Fruit fly (Drosophila melanogaster) whole organism, embryonic: ENCODE measurements around the gene CG13021.

Experiments used
- Aef1 ChIP-seq: fragments of 200-800 bp; sonication (Bioruptor generic); IDR thresholded peaks from 3 replicates; pipeline ENCODE4 v1.3.6; 2022; ENCODE audit warnings: missing biosample characterization, missing genetic modification characterization
- Atf3 ChIP-seq: fragments of 200-800 bp; sonication (Bioruptor generic); optimal IDR thresholded peaks from 3 replicates; lab custom pipeline; 2016; ENCODE audit warnings: missing biosample characterization, missing genetic modification characterization
- BEAF-32 ChIP-seq: fragments of 200-800 bp; sonication (Bioruptor generic); optimal IDR thresholded peaks from 3 replicates; lab custom pipeline; 2017; ENCODE audit warnings: missing biosample characterization, missing genetic modification characterization, mild to moderate bottlenecking, moderate library complexity, missing genetic modification reagents
- BtbVII ChIP-seq: fragments of 200-800 bp; sonication (Bioruptor generic); optimal IDR thresholded peaks from 3 replicates; lab custom pipeline; 2017; ENCODE audit warnings: missing biosample characterization, mild to moderate bottlenecking, missing genetic modification characterization
- CG11085 ChIP-seq: fragments of 200-800 bp; sonication (Bioruptor generic); IDR thresholded peaks from 2 replicates; pipeline ENCODE4 v1.3.6; 2022; ENCODE audit warnings: missing biosample characterization, missing genetic modification characterization
- CG11695 ChIP-seq: fragments of 200-800 bp; sonication (Bioruptor generic); IDR thresholded peaks from 3 replicates; pipeline ENCODE4 v1.3.6; 2022; ENCODE audit warnings: missing biosample characterization, missing genetic modification characterization
- CG13296 ChIP-seq: fragments of 200-800 bp; sonication (Bioruptor generic); optimal IDR thresholded peaks from 3 replicates; lab custom pipeline; 2018; ENCODE audit warnings: missing biosample characterization, mild to moderate bottlenecking, missing genetic modification characterization
- CG17361 ChIP-seq: fragments of 200-800 bp; sonication (Bioruptor generic); IDR thresholded peaks from 3 replicates; pipeline ENCODE4 v1.3.6; 2022; ENCODE audit warnings: missing biosample characterization, missing genetic modification characterization
- CG18599 ChIP-seq: fragments of 200-800 bp; sonication (Bioruptor generic); optimal IDR thresholded peaks from 3 replicates; lab custom pipeline; 2017; ENCODE audit warnings: missing biosample characterization, missing genetic modification characterization, mild to moderate bottlenecking, moderate library complexity, missing genetic modification reagents
- CG30020 ChIP-seq: fragments of 200-800 bp; optimal IDR thresholded peaks from 2 replicates; lab custom pipeline; 2019; ENCODE audit warnings: missing biosample characterization, mild to moderate bottlenecking, missing genetic modification characterization, moderate library complexity
- CG4360 ChIP-seq: fragments of 200-800 bp; sonication (Bioruptor generic); IDR thresholded peaks from 2 replicates; pipeline ENCODE4 v1.3.6; 2022; ENCODE audit warnings: missing biosample characterization, missing genetic modification characterization
- CG4424 ChIP-seq: fragments of 200-800 bp; sonication (Bioruptor generic); optimal IDR thresholded peaks from 3 replicates; lab custom pipeline; 2016; ENCODE audit warnings: missing biosample characterization, missing genetic modification characterization
- CG4730 ChIP-seq: fragments of 200-800 bp; sonication (Bioruptor generic); IDR thresholded peaks from 2 replicates; pipeline ENCODE4 v1.3.6; 2022; ENCODE audit warnings: missing biosample characterization, missing genetic modification characterization
- CG7556 ChIP-seq: fragments of 200-800 bp; sonication (Bioruptor generic); optimal IDR thresholded peaks from 2 replicates; lab custom pipeline; 2017; ENCODE audit warnings: missing biosample characterization, mild to moderate bottlenecking, missing genetic modification characterization
- CG8290 ChIP-seq, 3 experiments: fragments of 200-800 bp; sonication (Bioruptor generic); optimal IDR thresholded peaks; 2 replicates each; lab custom pipeline; 2016 to 2019; ENCODE audit warnings: missing biosample characterization in 3 of 3, missing genetic modification characterization in 3 of 3, mild to moderate bottlenecking in 2 of 3, moderate library complexity in 1 of 3
- CG9437 ChIP-seq: fragments of 200-800 bp; sonication (Bioruptor generic); optimal IDR thresholded peaks from 2 replicates; lab custom pipeline; 2018; ENCODE audit warnings: missing biosample characterization, mild to moderate bottlenecking, missing genetic modification characterization
- Chrac-16 ChIP-seq: fragments of 200-800 bp; sonication (Bioruptor generic); optimal IDR thresholded peaks from 3 replicates; lab custom pipeline; 2016; ENCODE audit warnings: missing biosample characterization, missing genetic modification characterization
- Dbx ChIP-seq: fragments of 200-800 bp; sonication (Bioruptor generic); IDR thresholded peaks from 3 replicates; pipeline ENCODE4 v1.3.6; 2022; ENCODE audit warnings: missing biosample characterization, missing genetic modification characterization
- Doc2 ChIP-seq: fragments of 200-800 bp; sonication (Bioruptor generic); IDR thresholded peaks from 2 replicates; pipeline ENCODE4 v1.3.6; 2022; ENCODE audit warnings: missing biosample characterization, missing genetic modification characterization
- E2f1 ChIP-seq: fragments of 200-800 bp; sonication (Bioruptor generic); IDR thresholded peaks from 2 replicates; pipeline ENCODE4 v1.3.6; 2022; ENCODE audit warnings: missing biosample characterization, missing genetic modification characterization
- HLH54F ChIP-seq: fragments of 200-800 bp; sonication (Bioruptor generic); optimal IDR thresholded peaks from 3 replicates; lab custom pipeline; 2016; ENCODE audit warnings: missing biosample characterization, missing genetic modification characterization
- MBD-R2 ChIP-seq: fragments of 200-800 bp; sonication (Bioruptor generic); IDR thresholded peaks from 2 replicates; pipeline ENCODE4 v1.3.6; 2022; ENCODE audit warnings: missing biosample characterization, missing genetic modification characterization
- TFAM ChIP-seq: fragments of 200-800 bp; sonication (Bioruptor generic); optimal IDR thresholded peaks from 2 replicates; lab custom pipeline; 2017; ENCODE audit warnings: missing biosample characterization, missing genetic modification characterization, inconsistent platforms
- al ChIP-seq: fragments of 200-800 bp; sonication (Bioruptor generic); IDR thresholded peaks from 2 replicates; pipeline ENCODE4 v1.3.6; 2022; ENCODE audit warnings: missing biosample characterization, missing genetic modification characterization
- ase ChIP-seq: fragments of 200-800 bp; sonication (Bioruptor generic); IDR thresholded peaks from 3 replicates; pipeline ENCODE4 v1.3.6; 2022; ENCODE audit warnings: missing biosample characterization, missing genetic modification characterization
- bcd ChIP-seq: fragments of 200-800 bp; sonication (Bioruptor generic); optimal IDR thresholded peaks from 2 replicates; lab custom pipeline; 2017; ENCODE audit warnings: missing biosample characterization, mild to moderate bottlenecking, missing genetic modification characterization
- bowl ChIP-seq: fragments of 200-800 bp; sonication (Bioruptor generic); IDR thresholded peaks from 2 replicates; pipeline ENCODE4 v1.3.6; 2022; ENCODE audit warnings: missing biosample characterization, missing genetic modification characterization
- dan ChIP-seq: fragments of 200-800 bp; sonication (Bioruptor generic); IDR thresholded peaks from 2 replicates; pipeline ENCODE4 v1.3.6; 2022; ENCODE audit warnings: missing biosample characterization, missing genetic modification characterization
- dimm ChIP-seq: fragments of 200-800 bp; sonication (Bioruptor generic); IDR thresholded peaks from 2 replicates; pipeline ENCODE4 v1.3.6; 2022; ENCODE audit warnings: missing biosample characterization, missing genetic modification characterization
- dysf ChIP-seq: fragments of 200-800 bp; sonication (Bioruptor generic); IDR thresholded peaks from 3 replicates; pipeline ENCODE4 v1.3.6; 2022; ENCODE audit warnings: missing biosample characterization, missing genetic modification characterization
- esg ChIP-seq: fragments of 200-800 bp; sonication (Bioruptor generic); conservative IDR thresholded peaks from 2 replicates; pipeline ENCODE4 v1.3.6; 2022; ENCODE audit warnings: missing biosample characterization, missing genetic modification characterization
- fd3F ChIP-seq: fragments of 200-800 bp; sonication (Bioruptor generic); optimal IDR thresholded peaks from 2 replicates; lab custom pipeline; 2018; ENCODE audit warnings: missing biosample characterization, mild to moderate bottlenecking, missing genetic modification characterization, moderate library complexity
- fd96Cb ChIP-seq: fragments of 200-800 bp; sonication (Bioruptor generic); optimal IDR thresholded peaks from 2 replicates; lab custom pipeline; 2018; ENCODE audit warnings: missing biosample characterization, mild to moderate bottlenecking, missing genetic modification characterization, moderate library complexity
- grn ChIP-seq: fragments of 200-800 bp; sonication (Bioruptor generic); optimal IDR thresholded peaks from 3 replicates; lab custom pipeline; 2017; ENCODE audit warnings: missing biosample characterization, missing genetic modification characterization
- h ChIP-seq: fragments of >200 bp; optimal IDR thresholded peaks from 2 replicates; lab custom pipeline; 2017
- ind ChIP-seq: fragments of 200-800 bp; sonication (Bioruptor generic); optimal IDR thresholded peaks from 3 replicates; lab custom pipeline; 2016; ENCODE audit warnings: missing biosample characterization, missing genetic modification characterization
- lov ChIP-seq, 2 experiments: fragments of 200-800 bp in 1 of 2; fragments of >200 bp in 1 of 2; sonication (Bioruptor generic) in 1 of 2; IDR thresholded peaks in 1 of 2; optimal IDR thresholded peaks in 1 of 2; 2 replicates in 1 of 2; 3 replicates in 1 of 2; pipeline versions ENCODE4 v1.3.6 to Lab custom; 2017 to 2022; ENCODE audit warnings: missing biosample characterization in 1 of 2, missing genetic modification characterization in 1 of 2
- luna ChIP-seq: fragments of 200-800 bp; sonication (Bioruptor generic); optimal IDR thresholded peaks from 2 replicates; lab custom pipeline; 2016; ENCODE audit warnings: missing biosample characterization, missing genetic modification characterization
- mam ChIP-seq: fragments of 200-800 bp; sonication (Bioruptor generic); optimal IDR thresholded peaks from 3 replicates; lab custom pipeline; 2016; ENCODE audit warnings: missing biosample characterization, missing genetic modification characterization
- odd ChIP-seq: fragments of 200-800 bp; sonication (Bioruptor generic); optimal IDR thresholded peaks from 2 replicates; lab custom pipeline; 2017; ENCODE audit warnings: missing biosample characterization, mild to moderate bottlenecking, missing genetic modification characterization
- pb ChIP-seq: fragments of 200-800 bp; sonication (Bioruptor generic); optimal IDR thresholded peaks from 3 replicates; lab custom pipeline; 2016; ENCODE audit warnings: missing biosample characterization, missing genetic modification characterization
- peb ChIP-seq: fragments of 200-800 bp; sonication (Bioruptor generic); IDR thresholded peaks from 2 replicates; pipeline ENCODE4 v1.3.6; 2022; ENCODE audit warnings: missing biosample characterization, missing genetic modification characterization
- pfk ChIP-seq: fragments of 200-800 bp; sonication (Bioruptor generic); optimal IDR thresholded peaks from 2 replicates; lab custom pipeline; 2018; ENCODE audit warnings: missing biosample characterization, mild to moderate bottlenecking, missing genetic modification characterization, moderate library complexity
- sc ChIP-seq, 3 experiments: fragments of >200 bp in 2 of 3; fragments of 200-800 bp in 1 of 3; sonication (Bioruptor generic) in 1 of 3; optimal IDR thresholded peaks; 2 replicates in 2 of 3; 3 replicates in 1 of 3; lab custom pipeline; 2017; ENCODE audit warnings: mild to moderate bottlenecking in 1 of 3, missing biosample characterization in 1 of 3, missing genetic modification characterization in 1 of 3, missing genetic modification reagents in 1 of 3
- scrt ChIP-seq: fragments of 200-800 bp; sonication (Bioruptor generic); optimal IDR thresholded peaks from 2 replicates; lab custom pipeline; 2018; ENCODE audit warnings: missing biosample characterization, mild to moderate bottlenecking, missing genetic modification characterization, moderate library complexity
- sisA ChIP-seq: fragments of 200-800 bp; sonication (Bioruptor generic); IDR thresholded peaks from 2 replicates; pipeline ENCODE4 v1.3.6; 2022; ENCODE audit warnings: missing biosample characterization, missing genetic modification characterization
- tin ChIP-seq: fragments of 200-800 bp; sonication (Bioruptor generic); optimal IDR thresholded peaks from 3 replicates; lab custom pipeline; 2016; ENCODE audit warnings: missing biosample characterization, missing genetic modification characterization
- trh ChIP-seq: fragments of 200-800 bp; sonication (Bioruptor generic); optimal IDR thresholded peaks from 2 replicates; lab custom pipeline; 2016; ENCODE audit warnings: missing biosample characterization, missing genetic modification characterization
- tx ChIP-seq: fragments of 200-800 bp; sonication (Bioruptor generic); optimal IDR thresholded peaks from 2 replicates; lab custom pipeline; 2016; ENCODE audit warnings: missing biosample characterization, missing genetic modification characterization
- vfl ChIP-seq: fragments of 200-800 bp; sonication (Bioruptor generic); optimal IDR thresholded peaks from 2 replicates; lab custom pipeline; 2016; ENCODE audit warnings: missing biosample characterization, missing genetic modification characterization
- wek ChIP-seq: fragments of 200-800 bp; sonication (Bioruptor generic); optimal IDR thresholded peaks from 3 replicates; lab custom pipeline; 2018; ENCODE audit warnings: missing biosample characterization, mild to moderate bottlenecking, missing genetic modification characterization, moderate library complexity
- zf30C ChIP-seq: fragments of 200-800 bp; sonication (Bioruptor generic); optimal IDR thresholded peaks from 3 replicates; lab custom pipeline; 2018; ENCODE audit warnings: missing biosample characterization, mild to moderate bottlenecking, missing genetic modification characterization

Gene CG13021

dm6 chrX:3548568-3548967, 34.5 kb downstream of the CG13021 start (continued):
- TF ChIP-seq CG7556 (GFP tag; lab: Kevin White, UChicago) (peak; percentile 42), sc (optimal IDR thresholded peaks at IDR 0.05; lab: Kevin White, UChicago) (no peak), sc (GFP tag; optimal IDR thresholded peaks at IDR 0.05; lab: Kevin White, UChicago) (no peak), Chrac-16 (GFP tag; lab: Kevin White, UChicago) (no peak), CG30020 (tag; lab: Kevin White, UChicago) (no peak), CG4424 (GFP tag; lab: Kevin White, UChicago) (no peak), fd3F (no peak), scrt (GFP tag; lab: Kevin White, UChicago) (peak; percentile 3), CG4730 (GFP tag; lab: Robert Waterston, UW) (no peak; the same call in 1 of the 2 replicates), dimm (GFP tag; lab: Robert Waterston, UW) (no peak), CG13296 (no peak), CG4360 (no peak), tx (no peak), luna (GFP tag; lab: Kevin White, UChicago) (no peak), al (no peak), dan (GFP tag; lab: Robert Waterston, UW) (no peak), vfl (no peak), tin (GFP tag; lab: Kevin White, UChicago) (peak; percentile 17), ase (no peak), MBD-R2 (peak; percentile 11; the same call in 1 of the 2 replicates), pfk (GFP tag; lab: Kevin White, UChicago) (no peak), CG18599 (GFP tag; lab: Kevin White, UChicago) (peak; percentile 54), Doc2 (GFP tag; lab: Robert Waterston, UW) (no peak), CG11695 (no peak), grn (GFP tag; lab: Kevin White, UChicago) (no peak), lov (optimal IDR thresholded peaks at IDR 0.05; lab: Kevin White, UChicago) (no peak), lov (GFP tag; IDR thresholded peaks at IDR 0.05; lab: Robert Waterston, UW) (no peak), fd96Cb (tag; lab: Kevin White, UChicago) (peak; percentile 11), mam (peak; percentile 9), peb (GFP tag; lab: Robert Waterston, UW) (no peak), pb (GFP tag; lab: Kevin White, UChicago) (no peak), CG17361 (GFP tag; lab: Robert Waterston, UW) (no peak), Aef1 (peak; percentile 38; the same call in 2 of the 3 replicates), wek (GFP tag; lab: Kevin White, UChicago) (no peak), Atf3 (GFP tag; lab: Kevin White, UChicago) (no peak), sisA (GFP tag; lab: Robert Waterston, UW) (no peak), CG11085 (GFP tag; lab: Robert Waterston, UW) (no peak), ind (GFP tag; lab: Kevin White, UChicago) (peak; percentile 16), BtbVII (no peak), odd (GFP tag; lab: Kevin White, UChicago) (no peak), h (lab: Kevin White, UChicago) (no peak), CG8290 (GFP tag; optimal IDR thresholded peaks at IDR 0.05; lab: Kevin White, UChicago) (no peak), CG8290 (tag; optimal IDR thresholded peaks at IDR 0.05; lab: Kevin White, UChicago) (no peak), bcd (GFP tag; lab: Kevin White, UChicago) (peak; percentile 28), zf30C (GFP tag; lab: Kevin White, UChicago) (no peak), HLH54F (GFP tag; lab: Kevin White, UChicago) (no peak), trh (GFP tag; lab: Kevin White, UChicago) (no peak), E2f1 (GFP tag; lab: Robert Waterston, UW) (no peak), Dbx (GFP tag; lab: Robert Waterston, UW) (0 out of 3 replicates have a peak, but pooled peaks have one; percentile 11), BEAF-32 (GFP tag; lab: Kevin White, UChicago) (no peak), TFAM (no peak), dysf (peak; percentile 54), esg (GFP tag; lab: Robert Waterston, UW) (no peak), CG9437 (GFP tag; lab: Kevin White, UChicago) (no peak), bowl (GFP tag; lab: Robert Waterston, UW) (no peak)
